Fruit fly (Drosophila melanogaster): Measurements from ENCODE around the gene Chsy.
A peak's percentile ranks its signal among the peaks of the same experiment; 100 is the strongest.

Gene Chsy

dm6 chrX:15602438-15602837, 9.1 kb upstream of the Chsy start (continued):
- TF ChIP-seq CG15269 (tag; optimal IDR thresholded peaks at IDR 0.05) (peak; percentile 11), sob (GFP tag; IDR thresholded peaks at IDR 0.05) (0 out of 2 replicates have a peak, but pooled peaks have one; percentile 21), CG3281 (GFP tag; optimal IDR thresholded peaks at IDR 0.05) (peak; percentile 11), schlank (tag; optimal IDR thresholded peaks at IDR 0.05) (peak; percentile 11), dysf (GFP tag; IDR thresholded peaks at IDR 0.05) (0 out of 3 replicates have a peak, but pooled peaks have one; percentile 23), CG8290 (GFP tag; optimal IDR thresholded peaks at IDR 0.05) (no peak), CG8290 (tag; optimal IDR thresholded peaks at IDR 0.05) (peak in 1 of 2 experiments; percentile 75), ara (GFP tag; IDR thresholded peaks at IDR 0.05) (no peak), CG34376 (GFP tag; optimal IDR thresholded peaks at IDR 0.05) (no peak)

dm6 chrX:15601285-15601684, 8.0 kb upstream of the Chsy start:
- TF ChIP-seq Med (GFP tag), result peak; percentile 42
- TF ChIP-seq Ets65A (GFP tag), result peak; percentile 71
- TF ChIP-seq CG18764 (GFP tag; optimal IDR thresholded peaks at IDR 0.05), result no peak
- peak; percentile 41 for TF ChIP-seq Drgx (GFP tag; IDR thresholded peaks at IDR 0.05)
- TF ChIP-seq vfl (GFP tag; optimal IDR thresholded peaks at IDR 0.05), result no peak
- TF ChIP-seq tup (GFP tag; optimal IDR thresholded peaks at IDR 0.05), result no peak

DNA sequence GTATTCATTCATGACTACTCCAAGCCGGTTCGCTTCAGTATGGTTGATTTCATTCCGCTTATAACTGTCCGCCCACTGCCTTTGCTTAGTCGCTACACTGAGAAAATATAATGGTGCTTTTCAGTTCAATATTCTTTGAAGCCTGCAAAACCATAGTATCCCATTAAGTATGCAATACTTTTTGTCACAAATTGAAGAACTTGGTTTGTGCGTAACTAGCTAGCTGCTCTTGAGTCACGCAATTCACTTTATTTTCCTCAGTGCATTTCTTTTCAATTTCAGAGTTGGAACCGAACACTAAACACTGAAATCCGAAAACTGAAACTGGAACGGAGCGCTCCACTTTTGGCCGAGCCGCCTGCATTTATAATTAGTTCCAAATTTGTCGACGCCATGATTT, 6.4 kb upstream of the Chsy start:
- TF ChIP-seq CG11456 (GFP tag; IDR thresholded peaks at IDR 0.05), result peak; percentile 77; the same call in 2 of the 3 replicates
- TF ChIP-seq ERR (GFP tag; optimal IDR thresholded peaks at IDR 0.05), result no peak
- TF ChIP-seq tll (GFP tag; optimal IDR thresholded peaks at IDR 0.05), result no peak
- TF ChIP-seq lilli (GFP tag; optimal IDR thresholded peaks at IDR 0.05), result peak; percentile 54
- TF ChIP-seq NK7.1 (GFP tag; optimal IDR thresholded peaks at IDR 0.05), result peak; percentile 52
- TF ChIP-seq Ssrp (tag; optimal IDR thresholded peaks at IDR 0.05), result peak; percentile 27
- peak; percentile 49 for TF ChIP-seq CG8924 (tag; optimal IDR thresholded peaks at IDR 0.05)
- peak; percentile 35 for TF ChIP-seq CG7556 (GFP tag; optimal IDR thresholded peaks at IDR 0.05)
- TF ChIP-seq Kr (GFP tag; optimal IDR thresholded peaks at IDR 0.05), result no peak
- TF ChIP-seq Pdp1 (GFP tag; optimal IDR thresholded peaks at IDR 0.05), result peak; percentile 41 to 61
- TF ChIP-seq CG7839 (tag; optimal IDR thresholded peaks at IDR 0.05), result peak; percentile 77
- peak; percentile 50 for TF ChIP-seq Blimp-1 (GFP tag; optimal IDR thresholded peaks at IDR 0.05)
- TF ChIP-seq CG13424 (tag; optimal IDR thresholded peaks at IDR 0.05), result peak; percentile 66
- no peak for TF ChIP-seq Elba2 (GFP tag; optimal IDR thresholded peaks at IDR 0.05)
- no peak for TF ChIP-seq CG11093 (GFP tag; IDR thresholded peaks at IDR 0.05)
- TF ChIP-seq ap (GFP tag; IDR thresholded peaks at IDR 0.05), result peak; percentile 44; the same call in 1 of the 2 replicates
- peak; percentile 57 for TF ChIP-seq CG32532 (GFP tag; IDR thresholded peaks at IDR 0.05)
- no peak for TF ChIP-seq jigr1 (GFP tag; IDR thresholded peaks at IDR 0.05)
- TF ChIP-seq cato (GFP tag; optimal IDR thresholded peaks at IDR 0.05; ENCODE audit: borderline replicate concordance), result no peak
- TF ChIP-seq HLH4C (GFP tag; IDR thresholded peaks at IDR 0.05; ENCODE audit: partially characterized antibody), result no peak
- TF ChIP-seq zfh2 (GFP tag; optimal IDR thresholded peaks at IDR 0.05), result peak; percentile 47
- TF ChIP-seq pan (optimal IDR thresholded peaks at IDR 0.05), result no peak
- TF ChIP-seq pan (GFP tag; optimal IDR thresholded peaks at IDR 0.05 in 1 of 2, IDR thresholded peaks at IDR 0.05 in 1 of 2), result peak in 1 of 2 experiments; percentile 82
- peak; percentile 55 for TF ChIP-seq Meics (GFP tag; optimal IDR thresholded peaks at IDR 0.05)
- TF ChIP-seq trh (GFP tag; optimal IDR thresholded peaks at IDR 0.05), result no peak
- TF ChIP-seq CG10565 (GFP tag; optimal IDR thresholded peaks at IDR 0.05), result no peak
- TF ChIP-seq Bteb2 (GFP tag; optimal IDR thresholded peaks at IDR 0.05), result no peak
- no peak for TF ChIP-seq bowl (GFP tag; IDR thresholded peaks at IDR 0.05)
- TF ChIP-seq da (GFP tag; optimal IDR thresholded peaks at IDR 0.05), result no peak
- no peak for TF ChIP-seq CG13287 (GFP tag; IDR thresholded peaks at IDR 0.05; ENCODE audit: partially characterized antibody)
- peak; percentile 26 for TF ChIP-seq Mes4 (GFP tag; optimal IDR thresholded peaks at IDR 0.05)
- peak; percentile 32 for TF ChIP-seq crc (GFP tag; optimal IDR thresholded peaks at IDR 0.05)
- peak; percentile 84 for TF ChIP-seq CG11504 (tag; optimal IDR thresholded peaks at IDR 0.05)
- TF ChIP-seq CG10543 (GFP tag; optimal IDR thresholded peaks at IDR 0.05), result no peak

Measured in whole organism, embryonic.